Fruit fly (Drosophila melanogaster): Measurements from ENCODE around the gene CG6763.

Gene CG6763

DNA sequence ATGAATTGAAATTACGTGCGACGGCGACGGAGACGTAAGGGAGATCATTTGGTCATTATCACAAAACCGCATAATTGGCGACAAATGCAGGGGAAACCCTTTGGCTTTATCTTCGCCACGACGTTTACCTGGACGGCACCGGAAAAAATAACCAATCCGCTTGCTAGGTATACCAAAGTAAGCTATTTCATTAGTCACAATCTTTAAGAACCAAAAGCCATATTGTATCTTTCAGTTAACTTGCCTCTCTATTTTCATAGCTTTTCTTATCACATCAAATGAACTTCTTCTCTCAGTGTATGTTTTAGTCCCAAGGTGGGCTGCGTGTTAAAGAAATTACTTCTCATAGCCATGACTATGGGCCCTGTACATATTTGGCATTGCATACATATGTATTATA lies 31.8 kb downstream of the CG6763 start (continued):
- no peak for TF ChIP-seq CG2889 (GFP tag; IDR thresholded peaks at IDR 0.05)
- TF ChIP-seq Hr78 (GFP tag; optimal IDR thresholded peaks at IDR 0.05): no peak
- TF ChIP-seq CG14965 (GFP tag; optimal IDR thresholded peaks at IDR 0.05; ENCODE audit: borderline replicate concordance): no peak
- TF ChIP-seq CG15073 (GFP tag; optimal IDR thresholded peaks at IDR 0.05): no peak
- TF ChIP-seq CG3163 (GFP tag; optimal IDR thresholded peaks at IDR 0.05): no peak
- no peak for TF ChIP-seq sqz (GFP tag; optimal IDR thresholded peaks at IDR 0.05)
- TF ChIP-seq pzg (GFP tag; optimal IDR thresholded peaks at IDR 0.05): no peak
- no peak for TF ChIP-seq CG2116 (GFP tag; optimal IDR thresholded peaks at IDR 0.05)
- no peak for TF ChIP-seq CG16813 (GFP tag; IDR thresholded peaks at IDR 0.05; ENCODE audit: partially characterized antibody)
- no peak for TF ChIP-seq Spps (tag; optimal IDR thresholded peaks at IDR 0.05)
- peak; percentile 23; the same call in 1 of the 3 replicates for TF ChIP-seq tgo (GFP tag; IDR thresholded peaks at IDR 0.05)
- no peak for TF ChIP-seq Six4 (GFP tag; optimal IDR thresholded peaks at IDR 0.05)
- TF ChIP-seq CG12155 (GFP tag; optimal IDR thresholded peaks at IDR 0.05): no peak
- no peak for TF ChIP-seq CG8281 (tag; optimal IDR thresholded peaks at IDR 0.05)
- no peak for TF ChIP-seq CG11560 (tag; IDR thresholded peaks at IDR 0.05)
- TF ChIP-seq Atf6 (GFP tag; IDR thresholded peaks at IDR 0.05): no peak
- no peak for TF ChIP-seq crc (GFP tag; optimal IDR thresholded peaks at IDR 0.05)
- no peak for TF ChIP-seq cato (GFP tag; optimal IDR thresholded peaks at IDR 0.05; ENCODE audit: borderline replicate concordance)
- no peak for TF ChIP-seq NK7.1 (GFP tag; optimal IDR thresholded peaks at IDR 0.05)
- no peak for TF ChIP-seq klu (GFP tag; IDR thresholded peaks at IDR 0.05)
- TF ChIP-seq CG10366 (GFP tag; IDR thresholded peaks at IDR 0.05): peak; percentile 37; the same call in 1 of the 2 replicates
- no peak for TF ChIP-seq ap (GFP tag; IDR thresholded peaks at IDR 0.05)
- TF ChIP-seq HHEX (GFP tag; optimal IDR thresholded peaks at IDR 0.05): no peak
- no peak for TF ChIP-seq z (GFP tag; IDR thresholded peaks at IDR 0.05)
- TF ChIP-seq CkIIα-i1 (GFP tag; IDR thresholded peaks at IDR 0.05): no peak
- TF ChIP-seq CG31441 (GFP tag; IDR thresholded peaks at IDR 0.05): no peak; the same call in 1 of the 2 replicates
- no peak for TF ChIP-seq psq (GFP tag; optimal IDR thresholded peaks at IDR 0.05)
- no peak for TF ChIP-seq Dp (GFP tag; optimal IDR thresholded peaks at IDR 0.05)
- no peak for TF ChIP-seq az2 (GFP tag; optimal IDR thresholded peaks at IDR 0.05)
- TF ChIP-seq Doc2 (GFP tag; IDR thresholded peaks at IDR 0.05): no peak
- no peak for TF ChIP-seq CG14014 (GFP tag; IDR thresholded peaks at IDR 0.05)
- TF ChIP-seq exex (tag; optimal IDR thresholded peaks at IDR 0.05): peak; percentile 20
- TF ChIP-seq Elba2 (GFP tag; optimal IDR thresholded peaks at IDR 0.05): no peak
- peak; percentile 33 for TF ChIP-seq grau (tag; optimal IDR thresholded peaks at IDR 0.05)
- no peak for TF ChIP-seq nerfin-1 (tag; optimal IDR thresholded peaks at IDR 0.05)
- TF ChIP-seq amos (GFP tag; IDR thresholded peaks at IDR 0.05; ENCODE audit: partially characterized antibody): no peak
- no peak for TF ChIP-seq BEAF-32 (GFP tag; optimal IDR thresholded peaks at IDR 0.05)
- no peak for TF ChIP-seq CG4707 (GFP tag; optimal IDR thresholded peaks at IDR 0.05)
- no peak for TF ChIP-seq CG11247 (GFP tag; IDR thresholded peaks at IDR 0.05)
- no peak for TF ChIP-seq bcd (GFP tag; optimal IDR thresholded peaks at IDR 0.05)
- TF ChIP-seq CG6654 (GFP tag; optimal IDR thresholded peaks at IDR 0.05): no peak
- no peak for TF ChIP-seq hb (GFP tag; IDR thresholded peaks at IDR 0.05; ENCODE audit: partially characterized antibody)
- peak; percentile 22 for TF ChIP-seq lilli (GFP tag; optimal IDR thresholded peaks at IDR 0.05)
- TF ChIP-seq CG1529 (GFP tag; optimal IDR thresholded peaks at IDR 0.05): no peak
- no peak for TF ChIP-seq CG15011 (GFP tag; optimal IDR thresholded peaks at IDR 0.05)
- no peak for TF ChIP-seq fu2 (GFP tag; optimal IDR thresholded peaks at IDR 0.05)
- no peak for TF ChIP-seq btn (GFP tag; optimal IDR thresholded peaks at IDR 0.05)
- no peak for TF ChIP-seq CG15696 (tag; optimal IDR thresholded peaks at IDR 0.05)
- TF ChIP-seq slbo (GFP tag; IDR thresholded peaks at IDR 0.05): peak; percentile 16; the same call in 1 of the 2 replicates
- peak; percentile 42 for TF ChIP-seq CG2678 (tag; optimal IDR thresholded peaks at IDR 0.05)
- peak; percentile 1 for TF ChIP-seq Myb (GFP tag; optimal IDR thresholded peaks at IDR 0.05)
- TF ChIP-seq mirr (GFP tag; optimal IDR thresholded peaks at IDR 0.05): no peak

Data from whole organism, embryonic.